Worm (Caenorhabditis elegans): ENCODE results near the gene pnk-4.

DNA sequence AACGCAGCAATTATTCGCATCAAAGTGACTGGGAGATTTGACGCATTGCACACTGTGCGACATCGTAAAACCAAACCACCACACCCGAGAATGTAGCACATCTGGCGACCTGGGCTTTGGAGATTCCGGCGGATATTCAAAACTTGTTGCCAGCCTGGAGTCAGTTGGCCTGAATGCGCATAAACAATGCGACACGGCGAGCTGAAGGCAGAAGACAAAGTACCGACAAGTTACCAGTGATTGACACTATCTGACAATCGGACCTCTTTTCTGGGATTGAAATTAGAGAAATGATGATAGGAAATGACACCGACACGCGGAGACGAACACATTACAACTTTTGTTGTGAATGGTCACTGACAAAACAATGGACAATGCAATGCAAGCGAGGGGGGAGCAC lies 48.8 kb upstream of the pnk-4 start:
- TF ChIP-seq ceh-79 (tag; optimal IDR thresholded peaks at IDR 0.05), result no peak
- TF ChIP-seq xnd-1 (tag; optimal IDR thresholded peaks at IDR 0.05), result no peak
- no peak for TF ChIP-seq Y95B8A.8 (GFP tag; IDR thresholded peaks at IDR 0.05)
- TF ChIP-seq pha-4 (tag; optimal IDR thresholded peaks at IDR 0.05), result no peak
- TF ChIP-seq B0261.1 (tag; optimal IDR thresholded peaks at IDR 0.05), result no peak
- TF ChIP-seq ets-4 (GFP tag; optimal IDR thresholded peaks at IDR 0.05), result no peak
- TF ChIP-seq madf-8 (GFP tag; conservative IDR thresholded peaks at IDR 0.05), result no peak
- no peak for TF ChIP-seq hmg-20 (GFP tag; IDR thresholded peaks at IDR 0.05)
- no peak for TF ChIP-seq ama-1 (optimal IDR thresholded peaks at IDR 0.05)
- TF ChIP-seq ama-1 (GFP tag; optimal IDR thresholded peaks at IDR 0.05), result no peak
- no peak for TF ChIP-seq sdz-38 (tag; optimal IDR thresholded peaks at IDR 0.05)
- no peak for TF ChIP-seq cebp-2 (GFP tag; IDR thresholded peaks at IDR 0.05)
